Fruit fly (Drosophila melanogaster) whole organism, embryonic: ENCODE measurements around the gene Atg2.

ENCODE experiments used
- Abd-B ChIP-seq: fragments of 200-800 bp; sonication (Bioruptor generic); optimal IDR thresholded peaks from 2 replicates; lab custom pipeline; 2018; ENCODE audit warnings: missing biosample characterization, mild to moderate bottlenecking, missing genetic modification characterization, moderate library complexity
- Adf1 ChIP-seq: fragments of 200-800 bp; sonication (Bioruptor generic); IDR thresholded peaks from 2 replicates; pipeline ENCODE4 v1.3.6; 2022; ENCODE audit warnings: missing biosample characterization, missing genetic modification characterization
- Atf3 ChIP-seq: fragments of 200-800 bp; sonication (Bioruptor generic); optimal IDR thresholded peaks from 3 replicates; lab custom pipeline; 2016; ENCODE audit warnings: missing biosample characterization, missing genetic modification characterization
- Blimp-1 ChIP-seq: fragments of 200-800 bp; sonication (Bioruptor generic); optimal IDR thresholded peaks from 3 replicates; lab custom pipeline; 2018; ENCODE audit warnings: missing biosample characterization, missing genetic modification characterization, mild to moderate bottlenecking, moderate library complexity, missing genetic modification reagents
- CG10321 ChIP-seq: fragments of 200-800 bp; sonication (Bioruptor generic); IDR thresholded peaks from 2 replicates; pipeline ENCODE4 v1.3.6; 2022; ENCODE audit warnings: missing biosample characterization, missing genetic modification characterization
- CG10462 ChIP-seq: fragments of 200-800 bp; sonication (Bioruptor generic); optimal IDR thresholded peaks from 2 replicates; lab custom pipeline; 2016; ENCODE audit warnings: missing biosample characterization, missing genetic modification characterization
- CG15011 ChIP-seq: fragments of 200-800 bp; sonication (Bioruptor generic); optimal IDR thresholded peaks from 3 replicates; lab custom pipeline; 2018; ENCODE audit warnings: missing biosample characterization, mild to moderate bottlenecking, missing genetic modification characterization
- CG15073 ChIP-seq: fragments of 200-800 bp; sonication (Bioruptor generic); optimal IDR thresholded peaks from 2 replicates; lab custom pipeline; 2016; ENCODE audit warnings: missing biosample characterization, missing genetic modification characterization
- CG17568 ChIP-seq: fragments of 200-800 bp; sonication (Bioruptor generic); optimal IDR thresholded peaks from 2 replicates; lab custom pipeline; 2018; ENCODE audit warnings: missing biosample characterization, mild to moderate bottlenecking, missing genetic modification characterization, moderate library complexity
- CG18619 ChIP-seq: fragments of 200-800 bp; sonication (Bioruptor generic); optimal IDR thresholded peaks from 3 replicates; lab custom pipeline; 2017; ENCODE audit warnings: missing biosample characterization, mild to moderate bottlenecking, missing genetic modification characterization
- CG2116 ChIP-seq: fragments of 200-800 bp; sonication (Bioruptor generic); optimal IDR thresholded peaks from 3 replicates; lab custom pipeline; 2018; ENCODE audit warnings: missing biosample characterization, mild to moderate bottlenecking, missing genetic modification characterization
- CG2120 ChIP-seq: fragments of 200-800 bp; sonication (Bioruptor generic); optimal IDR thresholded peaks from 3 replicates; lab custom pipeline; 2016; ENCODE audit warnings: missing biosample characterization, missing genetic modification characterization
- CG2129 ChIP-seq: fragments of 200-800 bp; sonication (Bioruptor generic); IDR thresholded peaks from 2 replicates; pipeline ENCODE4 v1.3.6; 2022; ENCODE audit warnings: missing biosample characterization, missing genetic modification characterization; ENCODE audit not compliant: partially characterized antibody
- CG31224 ChIP-seq: fragments of 200-800 bp; sonication (Bioruptor generic); IDR thresholded peaks from 2 replicates; pipeline ENCODE4 v1.3.6; 2022; ENCODE audit warnings: missing biosample characterization, missing genetic modification characterization
- CG32532 ChIP-seq: fragments of 200-800 bp; sonication (Bioruptor generic); IDR thresholded peaks from 2 replicates; pipeline ENCODE4 v1.3.6; 2022; ENCODE audit warnings: missing biosample characterization, missing genetic modification characterization
- CG4282 ChIP-seq: fragments of 200-800 bp; sonication (Bioruptor generic); optimal IDR thresholded peaks from 2 replicates; lab custom pipeline; 2016; ENCODE audit warnings: missing biosample characterization, missing genetic modification characterization
- CG4404 ChIP-seq: fragments of 200-800 bp; sonication (Bioruptor generic); IDR thresholded peaks from 2 replicates; pipeline ENCODE4 v1.3.6; 2022; ENCODE audit warnings: missing biosample characterization, missing genetic modification characterization
- CG8924 ChIP-seq: fragments of 200-800 bp; optimal IDR thresholded peaks from 3 replicates; lab custom pipeline; 2019; ENCODE audit warnings: missing biosample characterization, mild to moderate bottlenecking, missing genetic modification characterization, moderate library complexity
- D ChIP-seq, 2 experiments: fragments of 200-800 bp in 1 of 2; fragments of >200 bp in 1 of 2; sonication (Bioruptor generic) in 1 of 2; optimal IDR thresholded peaks; 2 replicates in 1 of 2; 3 replicates in 1 of 2; lab custom pipeline; 2017; ENCODE audit warnings: mild to moderate bottlenecking in 1 of 2, missing biosample characterization in 1 of 2, missing genetic modification characterization in 1 of 2, missing genetic modification reagents in 1 of 2
- Fer2 ChIP-seq: fragments of 200-800 bp; sonication (Bioruptor generic); optimal IDR thresholded peaks from 2 replicates; lab custom pipeline; 2018; ENCODE audit warnings: missing biosample characterization, mild to moderate bottlenecking, missing genetic modification characterization, moderate library complexity
- Hey ChIP-seq: fragments of 200-800 bp; sonication (Bioruptor generic); optimal IDR thresholded peaks from 3 replicates; lab custom pipeline; 2018; ENCODE audit warnings: missing biosample characterization, mild to moderate bottlenecking, missing genetic modification characterization
- HmgD ChIP-seq: fragments of 200-800 bp; sonication (Bioruptor generic); optimal IDR thresholded peaks from 3 replicates; lab custom pipeline; 2016; ENCODE audit warnings: missing biosample characterization, missing genetic modification characterization
- MTF-1 ChIP-seq: fragments of 200-800 bp; sonication (Bioruptor generic); optimal IDR thresholded peaks from 2 replicates; lab custom pipeline; 2018; ENCODE audit warnings: missing biosample characterization, mild to moderate bottlenecking, missing genetic modification characterization, borderline replicate concordance
- Mes4 ChIP-seq: fragments of 200-800 bp; sonication (Bioruptor generic); optimal IDR thresholded peaks from 2 replicates; lab custom pipeline; 2016; ENCODE audit warnings: missing biosample characterization, missing genetic modification characterization
- Poxn ChIP-seq: fragments of 200-800 bp; sonication (Bioruptor generic); IDR thresholded peaks from 2 replicates; pipeline ENCODE4 v1.3.6; 2022; ENCODE audit warnings: missing biosample characterization, missing genetic modification characterization
- Ravus ChIP-seq: fragments of 200-800 bp; sonication (Bioruptor generic); IDR thresholded peaks from 2 replicates; pipeline ENCODE4 v1.3.6; 2022; ENCODE audit warnings: missing biosample characterization, missing genetic modification characterization
- Rx ChIP-seq: fragments of 200-800 bp; sonication (Bioruptor generic); IDR thresholded peaks from 2 replicates; pipeline ENCODE4 v1.3.6; 2022; ENCODE audit warnings: missing biosample characterization, missing genetic modification characterization
- Scr ChIP-seq: fragments of 200-800 bp; sonication (Bioruptor generic); IDR thresholded peaks from 2 replicates; pipeline ENCODE4 v1.3.6; 2022; ENCODE audit warnings: missing biosample characterization, missing genetic modification characterization; ENCODE audit not compliant: partially characterized antibody
- Stat92E ChIP-seq, 3 experiments: fragments of >200 bp in 2 of 3; fragments of 200-800 bp in 1 of 3; sonication (Bioruptor generic) in 1 of 3; optimal IDR thresholded peaks; 2 replicates each; lab custom pipeline; 2017 to 2019; ENCODE audit warnings: missing biosample characterization in 3 of 3, missing genetic modification characterization in 3 of 3, mild to moderate bottlenecking in 1 of 3, moderate library complexity in 1 of 3
- bbx ChIP-seq: fragments of 200-800 bp; sonication (Bioruptor generic); IDR thresholded peaks from 2 replicates; pipeline ENCODE4 v1.3.6; 2022; ENCODE audit warnings: missing biosample characterization, missing genetic modification characterization; ENCODE audit not compliant: partially characterized antibody
- cato ChIP-seq: fragments of 200-800 bp; sonication (Bioruptor generic); optimal IDR thresholded peaks from 2 replicates; lab custom pipeline; 2016; ENCODE audit warnings: missing biosample characterization, missing genetic modification characterization, borderline replicate concordance
- chif ChIP-seq, 2 experiments: fragments of 200-800 bp; sonication (Bioruptor generic); optimal IDR thresholded peaks; 3 replicates each; lab custom pipeline; 2016; ENCODE audit warnings: missing biosample characterization in 2 of 2, missing genetic modification characterization in 2 of 2
- corto ChIP-seq: fragments of 200-800 bp; sonication (Bioruptor generic); optimal IDR thresholded peaks from 2 replicates; lab custom pipeline; 2016; ENCODE audit warnings: missing biosample characterization, mild to moderate bottlenecking, missing genetic modification characterization, moderate library complexity
- dysf ChIP-seq: fragments of 200-800 bp; sonication (Bioruptor generic); IDR thresholded peaks from 3 replicates; pipeline ENCODE4 v1.3.6; 2022; ENCODE audit warnings: missing biosample characterization, missing genetic modification characterization
- fd102C ChIP-seq: fragments of 200-800 bp; sonication (Bioruptor generic); optimal IDR thresholded peaks from 2 replicates; lab custom pipeline; 2018; ENCODE audit warnings: missing biosample characterization, mild to moderate bottlenecking, missing genetic modification characterization, moderate library complexity
- fd96Cb ChIP-seq: fragments of 200-800 bp; sonication (Bioruptor generic); optimal IDR thresholded peaks from 2 replicates; lab custom pipeline; 2018; ENCODE audit warnings: missing biosample characterization, mild to moderate bottlenecking, missing genetic modification characterization, moderate library complexity
- ham ChIP-seq: fragments of 200-800 bp; sonication (Bioruptor generic); IDR thresholded peaks from 2 replicates; pipeline ENCODE4 v1.3.6; 2022; ENCODE audit warnings: missing biosample characterization, missing genetic modification characterization
- hb ChIP-seq: fragments of 200-800 bp; sonication (Bioruptor generic); IDR thresholded peaks from 3 replicates; pipeline ENCODE4 v1.3.6; 2022; ENCODE audit warnings: missing biosample characterization, missing genetic modification characterization; ENCODE audit not compliant: partially characterized antibody
- hth ChIP-seq: fragments of >200 bp; optimal IDR thresholded peaks from 2 replicates; lab custom pipeline; 2017; ENCODE audit warnings: inconsistent platforms
- mam ChIP-seq: fragments of 200-800 bp; sonication (Bioruptor generic); optimal IDR thresholded peaks from 3 replicates; lab custom pipeline; 2016; ENCODE audit warnings: missing biosample characterization, missing genetic modification characterization
- mirr ChIP-seq: fragments of 200-800 bp; sonication (Bioruptor generic); optimal IDR thresholded peaks from 3 replicates; lab custom pipeline; 2018; ENCODE audit warnings: missing biosample characterization, mild to moderate bottlenecking, missing genetic modification characterization
- nerfin-1 ChIP-seq: fragments of 200-800 bp; sonication (Bioruptor generic); optimal IDR thresholded peaks from 3 replicates; lab custom pipeline; 2019; ENCODE audit warnings: missing biosample characterization, mild to moderate bottlenecking, missing genetic modification characterization, moderate library complexity
- nerfin-2 ChIP-seq: fragments of 200-800 bp; sonication (Bioruptor generic); IDR thresholded peaks from 2 replicates; pipeline ENCODE4 v1.3.6; 2022; ENCODE audit warnings: missing biosample characterization, missing genetic modification characterization; ENCODE audit not compliant: partially characterized antibody
- odd ChIP-seq: fragments of 200-800 bp; sonication (Bioruptor generic); optimal IDR thresholded peaks from 2 replicates; lab custom pipeline; 2017; ENCODE audit warnings: missing biosample characterization, mild to moderate bottlenecking, missing genetic modification characterization
- pfk ChIP-seq: fragments of 200-800 bp; sonication (Bioruptor generic); optimal IDR thresholded peaks from 2 replicates; lab custom pipeline; 2018; ENCODE audit warnings: missing biosample characterization, mild to moderate bottlenecking, missing genetic modification characterization, moderate library complexity
- pita ChIP-seq: fragments of 200-800 bp; sonication (Bioruptor generic); optimal IDR thresholded peaks from 2 replicates; lab custom pipeline; 2017; ENCODE audit warnings: missing biosample characterization, mild to moderate bottlenecking, missing genetic modification characterization
- ranshi ChIP-seq: fragments of 200-800 bp; sonication (Bioruptor generic); IDR thresholded peaks from 2 replicates; pipeline ENCODE4 v1.3.6; 2022; ENCODE audit warnings: missing biosample characterization, missing genetic modification characterization
- zen ChIP-seq: fragments of 200-800 bp; sonication (Bioruptor generic); optimal IDR thresholded peaks from 3 replicates; lab custom pipeline; 2018; ENCODE audit warnings: missing biosample characterization, mild to moderate bottlenecking, missing genetic modification characterization, moderate library complexity
- zf30C ChIP-seq: fragments of 200-800 bp; sonication (Bioruptor generic); optimal IDR thresholded peaks from 3 replicates; lab custom pipeline; 2018; ENCODE audit warnings: missing biosample characterization, mild to moderate bottlenecking, missing genetic modification characterization

Gene Atg2

dm6 chr3L:2820930-2821505 lies 46.9 kb downstream of the Atg2 start (continued):
- TF ChIP-seq Fer2 (tag; lab: Kevin White, UChicago) (no peak), Hey (no peak), CG2116 (no peak), CG17568 (no peak), odd (GFP tag; lab: Kevin White, UChicago) (no peak), Abd-B (GFP tag; lab: Kevin White, UChicago) (no peak), D (optimal IDR thresholded peaks at IDR 0.05; lab: Kevin White, UChicago) (no peak), D (GFP tag; optimal IDR thresholded peaks at IDR 0.05; lab: Kevin White, UChicago) (no peak), dysf (GFP tag; lab: Robert Waterston, UW) (no peak), Scr (GFP tag; lab: Robert Waterston, UW) (peak; percentile 32), Ravus (no peak), Mes4 (peak; percentile 55), CG18619 (GFP tag; lab: Kevin White, UChicago) (no peak), zf30C (GFP tag; lab: Kevin White, UChicago) (no peak), fd102C (GFP tag; lab: Kevin White, UChicago) (no peak), Rx (GFP tag; lab: Robert Waterston, UW) (no peak), fd96Cb (tag; lab: Kevin White, UChicago) (no peak), Blimp-1 (GFP tag; lab: Kevin White, UChicago) (no peak), ham (GFP tag; lab: Robert Waterston, UW) (peak; percentile 21; the same call in 1 of the 2 replicates), MTF-1 (no peak), CG4404 (no peak), HmgD (GFP tag; lab: Kevin White, UChicago) (no peak), mam (GFP tag; lab: Kevin White, UChicago) (no peak), CG15073 (GFP tag; lab: Kevin White, UChicago) (no peak), CG2120 (GFP tag; lab: Kevin White, UChicago) (no peak), pfk (GFP tag; lab: Kevin White, UChicago) (no peak), Poxn (no peak), CG10321 (GFP tag; lab: Robert Waterston, UW) (peak; percentile 31; the same call in 1 of the 2 replicates), cato (GFP tag; lab: Kevin White, UChicago) (no peak), mirr (GFP tag; lab: Kevin White, UChicago) (peak; percentile 75), CG4282 (GFP tag; lab: Kevin White, UChicago) (no peak), CG8924 (tag; lab: Kevin White, UChicago) (peak; percentile 53), ranshi (GFP tag; lab: Robert Waterston, UW) (no peak; the same call in 1 of the 2 replicates), CG2129 (GFP tag; lab: Robert Waterston, UW) (no peak), hb (GFP tag; lab: Robert Waterston, UW) (no peak), chif (GFP tag; optimal IDR thresholded peaks at IDR 0.05; lab: Kevin White, UChicago) (no peak), Stat92E (GFP tag; optimal IDR thresholded peaks at IDR 0.05; lab: Kevin White, UChicago) (peak in 1 of 3 experiments; percentile 2), Adf1 (GFP tag; lab: Robert Waterston, UW) (peak; percentile 99), CG15011 (GFP tag; lab: Kevin White, UChicago) (no peak), Atf3 (no peak), nerfin-1 (tag; lab: Kevin White, UChicago) (peak; percentile 57), CG31224 (GFP tag; lab: Robert Waterston, UW) (no peak), nerfin-2 (GFP tag; lab: Robert Waterston, UW) (no peak), corto (GFP tag; lab: Kevin White, UChicago) (peak; percentile 71), hth (no peak), pita (no peak), CG10462 (GFP tag; lab: Kevin White, UChicago) (no peak), CG32532 (GFP tag; lab: Robert Waterston, UW) (peak; percentile 44; the same call in 1 of the 2 replicates), zen (no peak), bbx (peak; percentile 66)
